Worm (Caenorhabditis elegans) whole organism, mixed stage, embryonic: Measurements from ENCODE around the gene sms-2.

Experiments
- bed-3 ChIP-seq: fragments of 200-800 bp; sonication (Bioruptor generic); optimal IDR thresholded peaks from 3 replicates; lab custom pipeline; 2018; ENCODE audit warnings: mild to moderate bottlenecking, missing genetic modification characterization, moderate library complexity, missing compliant biosample characterization
- ceh-39 ChIP-seq: fragments of 150-350 bp; optimal IDR thresholded peaks from 2 replicates; lab custom pipeline; 2014; ENCODE audit warnings: missing biosample characterization, missing genetic modification characterization
- ceh-43 ChIP-seq: fragments of 200-800 bp; sonication (Bioruptor generic); optimal IDR thresholded peaks from 2 replicates; lab custom pipeline; 2018; ENCODE audit warnings: mild to moderate bottlenecking, missing genetic modification characterization, moderate library complexity, missing compliant biosample characterization
- ces-1 ChIP-seq: fragments of 150-350 bp; optimal IDR thresholded peaks from 2 replicates; lab custom pipeline; 2014; ENCODE audit warnings: missing biosample characterization, missing genetic modification reagents, missing genetic modification characterization
- cnd-1 ChIP-seq: fragments of 200-800 bp; sonication (Bioruptor generic); optimal IDR thresholded peaks from 2 replicates; lab custom pipeline; 2018; ENCODE audit warnings: mild to moderate bottlenecking, missing genetic modification characterization, missing compliant biosample characterization
- elt-1 ChIP-seq: sonication (generic microtip); optimal IDR thresholded peaks from 2 replicates; lab custom pipeline; 2017; ENCODE audit warnings: missing genetic modification characterization, mild to moderate bottlenecking, missing compliant biosample characterization, antibody characterized with exemption, moderate library complexity, borderline replicate concordance; ENCODE audit not compliant: insufficient read depth
- elt-3 ChIP-seq: fragments of 150-350 bp; optimal IDR thresholded peaks from 2 replicates; lab custom pipeline; 2014; ENCODE audit warnings: missing biosample characterization, missing genetic modification characterization
- flh-1 ChIP-seq: fragments of 200-800 bp; sonication (Bioruptor generic); optimal IDR thresholded peaks from 2 replicates; lab custom pipeline; 2018; ENCODE audit warnings: mild to moderate bottlenecking, missing genetic modification characterization, moderate library complexity, missing compliant biosample characterization
- ham-2 ChIP-seq: fragments of 200-800 bp; sonication (Bioruptor generic); optimal IDR thresholded peaks from 2 replicates; lab custom pipeline; 2018; ENCODE audit warnings: mild to moderate bottlenecking, missing genetic modification characterization, missing compliant biosample characterization
- lin-32 ChIP-seq: fragments of 200-800 bp; sonication (Bioruptor generic); optimal IDR thresholded peaks from 2 replicates; lab custom pipeline; 2018; ENCODE audit warnings: mild to moderate bottlenecking, missing genetic modification characterization, missing compliant biosample characterization
- lsy-2 ChIP-seq: fragments of 150-350 bp; optimal IDR thresholded peaks from 2 replicates; lab custom pipeline; 2014; ENCODE audit warnings: missing biosample characterization, missing genetic modification characterization
- mab-5 ChIP-seq: fragments of 150-350 bp; optimal IDR thresholded peaks from 2 replicates; lab custom pipeline; 2014; ENCODE audit warnings: missing biosample characterization, missing genetic modification characterization
- mep-1 ChIP-seq: fragments of 150-350 bp; optimal IDR thresholded peaks from 2 replicates; lab custom pipeline; 2017; ENCODE audit warnings: missing biosample characterization, missing genetic modification reagents, missing genetic modification characterization, inconsistent platforms
- mls-2 ChIP-seq: sonication (generic microtip); optimal IDR thresholded peaks from 2 replicates; lab custom pipeline; 2016; ENCODE audit warnings: mild to moderate bottlenecking, missing genetic modification characterization, moderate library complexity, missing compliant biosample characterization
- nhr-12 ChIP-seq: fragments of 150-350 bp; optimal IDR thresholded peaks from 2 replicates; lab custom pipeline; 2014; ENCODE audit warnings: missing biosample characterization, missing genetic modification characterization
- nhr-2 ChIP-seq: fragments of 150-350 bp; optimal IDR thresholded peaks from 2 replicates; lab custom pipeline; 2014; ENCODE audit warnings: missing biosample characterization, missing genetic modification characterization
- nhr-28 ChIP-seq: fragments of 150-350 bp; optimal IDR thresholded peaks from 2 replicates; lab custom pipeline; 2014; ENCODE audit warnings: missing biosample characterization, missing genetic modification characterization
- nhr-76 ChIP-seq: sonication (generic microtip); optimal IDR thresholded peaks from 2 replicates; lab custom pipeline; 2017; ENCODE audit warnings: missing biosample characterization, missing genetic modification characterization
- pha-4 ChIP-seq: fragments of 150-350 bp; optimal IDR thresholded peaks from 2 replicates; lab custom pipeline; 2018; ENCODE audit warnings: missing biosample characterization, missing genetic modification reagents, missing genetic modification characterization
- sem-2 ChIP-seq: fragments of 200-800 bp; sonication (Bioruptor generic); optimal IDR thresholded peaks from 2 replicates; lab custom pipeline; 2018; ENCODE audit warnings: mild to moderate bottlenecking, missing genetic modification characterization, missing compliant biosample characterization
- snpc-4 ChIP-seq: fragments of 150-350 bp; optimal IDR thresholded peaks from 2 replicates; lab custom pipeline; 2014; ENCODE audit warnings: missing biosample characterization, missing genetic modification characterization
- tbx-8 ChIP-seq: fragments of 200-800 bp; sonication (Bioruptor generic); optimal IDR thresholded peaks from 2 replicates; lab custom pipeline; 2018; ENCODE audit warnings: mild to moderate bottlenecking, missing genetic modification characterization, moderate library complexity, missing compliant biosample characterization
- unc-120 ChIP-seq: sonication (generic microtip); optimal IDR thresholded peaks from 2 replicates; lab custom pipeline; 2017; ENCODE audit warnings: missing genetic modification characterization, missing compliant biosample characterization; ENCODE audit not compliant: poor library complexity, severe bottlenecking
- unc-39 ChIP-seq: fragments of 150-350 bp; optimal IDR thresholded peaks from 2 replicates; lab custom pipeline; 2014; ENCODE audit warnings: missing biosample characterization, missing genetic modification characterization
- zip-8 ChIP-seq: fragments of 150-350 bp; optimal IDR thresholded peaks from 2 replicates; lab custom pipeline; 2014; ENCODE audit warnings: missing biosample characterization, missing genetic modification characterization

Gene sms-2

DNA sequence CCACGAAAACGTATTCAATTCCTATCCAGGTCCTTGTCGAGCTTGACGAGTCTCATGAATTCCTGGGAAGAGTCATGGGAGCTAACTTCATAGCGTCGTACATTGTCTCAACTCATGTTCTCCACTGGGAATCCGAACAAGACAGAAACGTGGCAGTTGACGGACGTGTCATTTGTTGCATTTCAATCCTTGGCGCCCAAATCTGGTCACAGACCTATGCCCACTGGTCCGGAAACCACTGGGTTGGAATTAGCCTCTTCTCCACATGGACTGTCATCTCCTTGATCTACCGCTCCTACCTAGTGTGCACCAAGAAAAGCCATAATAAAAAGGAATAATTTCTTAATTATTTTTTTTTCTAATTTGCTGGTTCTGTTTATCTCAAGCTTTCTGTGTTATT, 33.9 kb upstream of the sms-2 start:
- no peak for TF ChIP-seq nhr-2 (tag; lab: Kevin White, UChicago)
- no peak for TF ChIP-seq cnd-1 (tag; lab: Kevin White, UChicago)
- TF ChIP-seq sem-2: no peak
- TF ChIP-seq ceh-43 (GFP tag; lab: Kevin White, UChicago): no peak
- TF ChIP-seq tbx-8 (GFP tag; lab: Kevin White, UChicago): no peak
- TF ChIP-seq nhr-76 (tag; lab: Kevin White, UChicago): no peak
- no peak for TF ChIP-seq nhr-28 (tag; lab: Kevin White, UChicago)
- no peak for TF ChIP-seq ham-2 (GFP tag; lab: Kevin White, UChicago)
- TF ChIP-seq mep-1 (tag; lab: Kevin White, UChicago): no peak
- no peak for TF ChIP-seq nhr-12 (tag; lab: Kevin White, UChicago)

DNA sequence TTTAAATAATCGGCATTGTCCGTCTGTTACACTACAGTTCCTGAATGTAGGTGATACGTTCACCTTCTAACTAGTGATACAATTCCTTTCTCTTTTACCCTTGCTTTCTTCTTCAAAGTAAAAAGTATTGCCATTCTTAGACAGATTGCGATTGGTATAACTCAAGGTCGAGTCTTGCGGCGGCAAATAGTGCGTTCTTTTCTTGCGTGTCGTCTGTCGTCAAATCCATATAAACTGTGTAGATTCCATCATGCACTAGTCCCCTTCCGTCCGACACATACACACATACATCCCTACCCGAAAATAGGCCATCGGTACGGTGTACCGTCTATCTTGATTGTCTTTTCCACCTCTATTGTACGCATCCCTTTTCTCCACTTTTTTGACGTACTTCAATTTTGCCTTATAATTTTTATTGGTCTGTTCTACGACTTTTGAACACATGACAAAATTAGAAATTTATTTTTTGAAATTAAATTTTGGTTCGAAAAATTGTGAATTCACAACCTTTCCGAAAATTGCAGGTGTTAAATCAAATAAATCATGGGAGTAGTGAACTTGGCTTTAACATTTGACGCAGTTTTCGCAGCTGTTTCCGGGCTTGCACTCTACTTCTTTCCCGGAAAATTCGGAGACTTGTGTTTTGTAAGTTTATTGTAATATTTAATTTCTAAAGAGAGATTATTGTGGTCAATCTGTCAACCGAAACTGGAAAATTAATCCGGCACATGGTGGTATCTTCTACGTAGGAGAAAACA, 31.7 kb upstream of the sms-2 start, which contains the start of gene C44C1.1:
TSS of gene C44C1.1 (plus strand) at position 525 of the 758 bp plus-strand sequence.
- no peak for TF ChIP-seq ceh-39 (tag; lab: Kevin White, UChicago)
- no peak for TF ChIP-seq bed-3
- no peak for TF ChIP-seq zip-8 (tag; lab: Kevin White, UChicago)
- TF ChIP-seq elt-1 (tag; lab: Kevin White, UChicago): peak; percentile 63
- TF ChIP-seq, all 35 proteins: peak for 1

DNA sequence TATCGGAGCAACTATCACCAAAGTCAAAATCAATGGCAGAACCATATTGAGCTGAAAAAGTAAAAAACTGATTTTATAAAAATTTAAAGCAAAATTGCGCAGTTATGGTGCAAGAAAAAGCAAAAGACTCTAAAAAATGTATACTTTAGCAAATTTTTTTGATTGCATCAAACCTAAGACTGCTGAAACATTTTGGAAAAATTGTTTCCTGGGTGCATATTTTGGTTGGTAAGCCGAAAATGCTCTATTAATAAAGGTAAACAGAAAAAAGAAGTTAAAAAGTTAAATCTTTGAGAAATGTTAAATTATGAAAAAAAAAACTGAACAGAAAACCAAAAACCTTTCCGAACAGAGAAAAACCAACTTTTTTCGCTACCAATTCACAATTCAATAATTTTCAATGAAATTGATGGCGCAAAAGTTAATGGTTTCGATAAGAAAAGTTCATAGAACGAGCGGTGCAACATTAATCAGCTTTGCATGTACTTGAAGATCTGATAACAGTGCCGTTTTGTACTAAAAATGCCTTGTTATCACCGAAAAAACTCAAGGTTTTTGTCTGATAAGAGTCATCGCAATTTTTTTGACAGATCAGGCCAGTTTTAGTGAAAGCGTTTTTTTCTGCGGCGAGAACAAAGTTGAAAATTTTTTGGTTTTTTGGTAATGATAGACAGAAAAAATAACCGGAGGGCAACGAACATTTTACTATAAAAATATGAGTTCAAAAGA, 29.4 kb upstream of the sms-2 start, which contains the start of gene abhd-3.2:
TSS of gene abhd-3.2 (minus strand) at position 51 of the 729 bp plus-strand sequence.
- TF ChIP-seq ham-2 (GFP tag; lab: Kevin White, UChicago) (no peak), elt-1 (tag; lab: Kevin White, UChicago) (no peak), nhr-12 (tag; lab: Kevin White, UChicago) (no peak), pha-4 (tag; lab: Kevin White, UChicago) (no peak), cnd-1 (tag; lab: Kevin White, UChicago) (no peak), zip-8 (tag; lab: Kevin White, UChicago) (no peak), unc-39 (tag; lab: Kevin White, UChicago) (no peak), elt-3 (tag; lab: Kevin White, UChicago) (no peak), ces-1 (GFP tag; lab: Kevin White, UChicago) (no peak), mep-1 (tag; lab: Kevin White, UChicago) (no peak), bed-3 (no peak), ceh-43 (GFP tag; lab: Kevin White, UChicago) (no peak)

DNA sequence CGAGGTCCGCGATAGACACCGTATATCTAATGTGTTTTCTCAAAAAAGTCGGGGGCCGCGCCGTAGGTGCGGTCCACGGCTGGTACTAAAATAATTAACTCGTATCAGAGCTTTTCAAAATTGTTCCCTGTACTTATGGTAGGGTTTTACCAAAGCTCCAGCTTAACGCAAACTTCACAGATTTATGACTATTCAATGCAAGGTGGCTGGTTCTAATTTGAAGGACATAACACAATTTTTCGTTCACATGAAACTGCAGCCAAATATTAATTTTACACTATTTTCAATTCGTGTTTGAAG, 26.5 kb upstream of the sms-2 start:
- TF ChIP-seq nhr-76 (tag; lab: Kevin White, UChicago) (no peak), mab-5 (tag; lab: Kevin White, UChicago) (no peak), flh-1 (GFP tag; lab: Kevin White, UChicago) (no peak), unc-39 (tag; lab: Kevin White, UChicago) (no peak), tbx-8 (GFP tag; lab: Kevin White, UChicago) (no peak), snpc-4 (tag; lab: Kevin White, UChicago) (no peak)

DNA sequence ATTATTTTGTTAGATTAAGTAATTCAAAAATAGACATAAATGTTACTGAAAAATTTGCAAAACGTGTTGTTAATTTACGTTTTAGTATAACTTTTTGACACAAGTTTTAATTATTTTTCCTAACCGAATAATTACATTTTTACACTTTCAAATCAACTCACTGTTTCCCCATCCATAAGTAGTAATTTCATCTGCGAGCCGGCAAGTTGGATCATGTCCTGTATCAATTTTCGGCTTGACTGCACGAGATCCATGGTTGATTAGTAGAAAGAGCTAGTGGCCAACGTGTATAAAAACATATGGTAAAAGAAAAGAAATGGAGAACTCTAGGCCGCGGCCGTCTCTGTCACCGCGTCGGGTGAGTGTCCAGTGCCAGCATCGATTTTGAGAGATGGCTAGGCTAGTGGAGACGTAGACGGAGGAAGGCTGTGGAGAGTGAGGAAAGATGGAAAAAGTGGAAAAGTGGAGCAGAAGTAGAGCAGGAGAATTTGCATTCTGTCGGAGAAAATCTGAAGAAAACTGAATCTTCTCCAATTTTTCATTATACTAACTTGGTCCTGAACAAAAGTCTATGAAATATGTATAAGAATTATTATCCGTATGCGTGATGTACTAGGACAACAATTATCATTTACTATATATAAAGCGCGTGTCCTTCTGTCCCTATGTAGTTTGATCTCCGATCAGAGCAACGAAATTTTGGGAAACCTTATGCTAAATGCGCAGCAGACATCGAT, 26.0 kb upstream of the sms-2 start, which contains the start of gene vps-45:
TSS of gene vps-45 (minus strand) at position 350 of the 737 bp plus-strand sequence.
- peak; percentile 37 for TF ChIP-seq ham-2 (GFP tag; lab: Kevin White, UChicago)
- TF ChIP-seq mep-1 (tag; lab: Kevin White, UChicago): no peak
- no peak for TF ChIP-seq ceh-43 (GFP tag; lab: Kevin White, UChicago)
- TF ChIP-seq unc-120 (tag; lab: Kevin White, UChicago): peak; percentile 8
- peak; percentile 26 for TF ChIP-seq lin-32 (GFP tag; lab: Kevin White, UChicago)
- TF ChIP-seq ces-1 (GFP tag; lab: Kevin White, UChicago): peak; percentile 44
- peak; percentile 16 for TF ChIP-seq mls-2 (tag; lab: Kevin White, UChicago)
- TF ChIP-seq snpc-4 (tag; lab: Kevin White, UChicago): no peak
- peak; percentile 32 for TF ChIP-seq lsy-2 (tag; lab: Kevin White, UChicago)
- TF ChIP-seq, all 35 proteins: peak for 6
